Fruit fly (Drosophila melanogaster) whole organism, embryonic: ENCODE results near the gene CG14431.

Experiments
- CG12104 ChIP-seq: fragments of 200-800 bp; sonication (Bioruptor generic); optimal IDR thresholded peaks from 3 replicates; lab custom pipeline; 2016; ENCODE audit warnings: missing biosample characterization, missing genetic modification characterization
- CG6765 ChIP-seq: fragments of 200-800 bp; sonication (Bioruptor generic); optimal IDR thresholded peaks from 3 replicates; lab custom pipeline; 2017; ENCODE audit warnings: missing biosample characterization, mild to moderate bottlenecking, missing genetic modification characterization
- Poxn ChIP-seq: fragments of 200-800 bp; sonication (Bioruptor generic); IDR thresholded peaks from 2 replicates; pipeline ENCODE4 v1.3.6; 2022; ENCODE audit warnings: missing biosample characterization, missing genetic modification characterization
- Sox100B ChIP-seq: fragments of 200-800 bp; sonication (Bioruptor generic); optimal IDR thresholded peaks from 3 replicates; lab custom pipeline; 2018; ENCODE audit warnings: missing biosample characterization, mild to moderate bottlenecking, missing genetic modification characterization
- Trl ChIP-seq, 3 experiments: fragments of >200 bp in 2 of 3; fragments of 200-800 bp in 1 of 3; sonication (Bioruptor generic) in 1 of 3; optimal IDR thresholded peaks; 2 replicates in 1 of 3; 3 replicates in 2 of 3; lab custom pipeline; 2016 to 2017; ENCODE audit warnings: missing biosample characterization in 1 of 3, missing genetic modification characterization in 1 of 3
- fd96Cb ChIP-seq: fragments of 200-800 bp; sonication (Bioruptor generic); optimal IDR thresholded peaks from 2 replicates; lab custom pipeline; 2018; ENCODE audit warnings: missing biosample characterization, mild to moderate bottlenecking, missing genetic modification characterization, moderate library complexity
- kah ChIP-seq: fragments of 200-800 bp; sonication (Bioruptor generic); optimal IDR thresholded peaks from 2 replicates; lab custom pipeline; 2018; ENCODE audit warnings: missing biosample characterization, mild to moderate bottlenecking, missing genetic modification characterization
- psq ChIP-seq: fragments of 200-800 bp; sonication (Bioruptor generic); optimal IDR thresholded peaks from 2 replicates; lab custom pipeline; 2017; ENCODE audit warnings: missing biosample characterization, missing genetic modification characterization
- vnd ChIP-seq: fragments of 200-800 bp; sonication (Bioruptor generic); IDR thresholded peaks from 3 replicates; pipeline ENCODE4 v1.3.6; 2022; ENCODE audit warnings: missing biosample characterization, missing genetic modification characterization; ENCODE audit not compliant: partially characterized antibody

DNA sequence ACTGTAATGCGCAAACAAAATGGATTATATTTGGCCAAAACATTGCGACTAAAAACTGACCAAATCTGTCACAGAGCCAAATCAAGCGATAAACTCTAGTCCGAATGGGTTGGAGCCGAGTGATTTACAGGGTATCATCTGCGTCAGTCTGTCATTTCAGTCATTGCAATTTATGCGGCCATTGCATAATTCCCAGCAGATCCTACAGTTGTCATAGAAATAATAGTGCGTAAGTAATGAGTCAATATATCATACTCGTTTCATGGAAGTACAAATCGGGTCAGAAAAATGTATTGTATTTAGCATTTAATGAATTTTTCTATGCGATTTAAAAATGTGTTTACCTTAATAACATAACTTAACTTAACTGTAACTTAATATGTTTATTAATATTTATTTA, 9.9 kb upstream of the CG14431 start:
- TF ChIP-seq CG6765 (GFP tag; lab: Kevin White, UChicago) (no peak), fd96Cb (tag; lab: Kevin White, UChicago) (no peak), kah (GFP tag; lab: Kevin White, UChicago) (no peak), CG12104 (GFP tag; lab: Kevin White, UChicago) (no peak), psq (GFP tag; lab: Kevin White, UChicago) (no peak), Poxn (GFP tag; lab: Robert Waterston, UW) (no peak), vnd (GFP tag; lab: Robert Waterston, UW) (no peak), Sox100B (no peak), Trl (optimal IDR thresholded peaks at IDR 0.05; lab: Kevin White, UChicago) (no peak), Trl (GFP tag; optimal IDR thresholded peaks at IDR 0.05; lab: Kevin White, UChicago) (no peak)
